Worm (Caenorhabditis elegans): ENCODE results near the gene clec-204.

- TF ChIP-seq unc-62 (GFP tag; optimal IDR thresholded peaks at IDR 0.05) = no peak
- TF ChIP-seq nhr-12 (tag; optimal IDR thresholded peaks at IDR 0.05) = no peak
- no peak for TF ChIP-seq unc-39 (tag; optimal IDR thresholded peaks at IDR 0.05)
- peak; percentile 63 for TF ChIP-seq unc-55 (GFP tag; optimal IDR thresholded peaks at IDR 0.05)
- no peak for TF ChIP-seq nhr-25 (tag; optimal IDR thresholded peaks at IDR 0.05)
- TF ChIP-seq egl-27 (tag; optimal IDR thresholded peaks at IDR 0.05) = no peak
- TF ChIP-seq skn-1 (tag; optimal IDR thresholded peaks at IDR 0.05) = no peak
Measured at ce11 chrV:1804645-1805559, 47.9 kb downstream of the clec-204 start, which contains the start of the genes hsp-16.2 and hsp-16.41.

All from whole organism, L2 larva.